Fruit fly (Drosophila melanogaster) whole organism, embryonic: Measurements from ENCODE around the gene trr.
A peak's percentile ranks its signal among the peaks of the same experiment; 100 is the strongest.

Experiments used
- CG10274 ChIP-seq: fragments of 200-800 bp; sonication (Bioruptor generic); optimal IDR thresholded peaks from 3 replicates; lab custom pipeline; 2017; ENCODE audit warnings: missing biosample characterization, mild to moderate bottlenecking, missing genetic modification characterization
- CG11504 ChIP-seq: fragments of 200-800 bp; sonication (Bioruptor generic); optimal IDR thresholded peaks from 3 replicates; lab custom pipeline; 2019; ENCODE audit warnings: missing biosample characterization, mild to moderate bottlenecking, missing genetic modification characterization, moderate library complexity
- CG11696 ChIP-seq: fragments of 200-800 bp; sonication (Bioruptor generic); IDR thresholded peaks from 2 replicates; pipeline ENCODE4 v1.3.6; 2022; ENCODE audit warnings: missing biosample characterization, missing genetic modification characterization
- CG12155 ChIP-seq: fragments of 200-800 bp; sonication (Bioruptor generic); optimal IDR thresholded peaks from 3 replicates; lab custom pipeline; 2016; ENCODE audit warnings: missing biosample characterization, missing genetic modification characterization
- CG12659 ChIP-seq: fragments of 200-800 bp; sonication (Bioruptor generic); optimal IDR thresholded peaks from 3 replicates; lab custom pipeline; 2017; ENCODE audit warnings: mild to moderate bottlenecking, missing biosample characterization, missing genetic modification reagents, missing genetic modification characterization
- CG12769 ChIP-seq: fragments of 200-800 bp; sonication (Bioruptor generic); optimal IDR thresholded peaks from 2 replicates; lab custom pipeline; 2019; ENCODE audit warnings: missing biosample characterization, mild to moderate bottlenecking, missing genetic modification characterization, moderate library complexity
- CG13123 ChIP-seq: fragments of 200-800 bp; sonication (Bioruptor generic); optimal IDR thresholded peaks from 2 replicates; lab custom pipeline; 2016; ENCODE audit warnings: missing biosample characterization, missing genetic modification characterization
- CG14441 ChIP-seq: fragments of 200-800 bp; sonication (Bioruptor generic); IDR thresholded peaks from 2 replicates; pipeline ENCODE4 v1.3.6; 2022; ENCODE audit warnings: missing biosample characterization, missing genetic modification characterization
- CG14860 ChIP-seq: fragments of 200-800 bp; sonication (Bioruptor generic); IDR thresholded peaks from 3 replicates; pipeline ENCODE4 v1.3.6; 2022; ENCODE audit warnings: missing biosample characterization, missing genetic modification characterization; ENCODE audit not compliant: partially characterized antibody
- CG15011 ChIP-seq: fragments of 200-800 bp; sonication (Bioruptor generic); optimal IDR thresholded peaks from 3 replicates; lab custom pipeline; 2018; ENCODE audit warnings: missing biosample characterization, mild to moderate bottlenecking, missing genetic modification characterization
- CG15696 ChIP-seq: fragments of 200-800 bp; sonication (Bioruptor generic); optimal IDR thresholded peaks from 2 replicates; lab custom pipeline; 2019; ENCODE audit warnings: missing biosample characterization, mild to moderate bottlenecking, missing genetic modification characterization, moderate library complexity
- CG17361 ChIP-seq: fragments of 200-800 bp; sonication (Bioruptor generic); IDR thresholded peaks from 3 replicates; pipeline ENCODE4 v1.3.6; 2022; ENCODE audit warnings: missing biosample characterization, missing genetic modification characterization
- CG2202 ChIP-seq: fragments of 200-800 bp; sonication (Bioruptor generic); optimal IDR thresholded peaks from 2 replicates; lab custom pipeline; 2018; ENCODE audit warnings: missing biosample characterization, mild to moderate bottlenecking, missing genetic modification characterization
- CG33557 ChIP-seq: fragments of 200-800 bp; sonication (Bioruptor generic); optimal IDR thresholded peaks from 2 replicates; lab custom pipeline; 2019; ENCODE audit warnings: missing biosample characterization, mild to moderate bottlenecking, missing genetic modification characterization, moderate library complexity
- CG42726 ChIP-seq: fragments of 200-800 bp; sonication (Bioruptor generic); IDR thresholded peaks from 2 replicates; pipeline ENCODE4 v1.3.6; 2022; ENCODE audit warnings: missing biosample characterization, missing genetic modification characterization; ENCODE audit not compliant: partially characterized antibody
- CG7357 ChIP-seq: fragments of 200-800 bp; sonication (Bioruptor generic); IDR thresholded peaks from 3 replicates; pipeline ENCODE4 v1.3.6; 2022; ENCODE audit warnings: missing biosample characterization, missing genetic modification characterization
- CG8944 ChIP-seq: fragments of 200-800 bp; sonication (Bioruptor generic); optimal IDR thresholded peaks from 3 replicates; lab custom pipeline; 2016; ENCODE audit warnings: missing biosample characterization, missing genetic modification characterization
- D19B ChIP-seq: fragments of 200-800 bp; sonication (Bioruptor generic); optimal IDR thresholded peaks from 2 replicates; lab custom pipeline; 2017; ENCODE audit warnings: missing biosample characterization, mild to moderate bottlenecking, missing genetic modification characterization
- Dbx ChIP-seq: fragments of 200-800 bp; sonication (Bioruptor generic); IDR thresholded peaks from 3 replicates; pipeline ENCODE4 v1.3.6; 2022; ENCODE audit warnings: missing biosample characterization, missing genetic modification characterization
- Drgx ChIP-seq: fragments of 200-800 bp; sonication (Bioruptor generic); IDR thresholded peaks from 2 replicates; pipeline ENCODE4 v1.3.6; 2022; ENCODE audit warnings: missing biosample characterization, missing genetic modification characterization
- ERR ChIP-seq: fragments of 200-800 bp; sonication (Bioruptor generic); optimal IDR thresholded peaks from 2 replicates; lab custom pipeline; 2016; ENCODE audit warnings: missing biosample characterization, missing genetic modification characterization
- Hand ChIP-seq: fragments of 200-800 bp; sonication (Bioruptor generic); optimal IDR thresholded peaks from 2 replicates; lab custom pipeline; 2017; ENCODE audit warnings: mild to moderate bottlenecking, missing biosample characterization, missing genetic modification reagents, missing genetic modification characterization
- MESR4 ChIP-seq: fragments of 200-800 bp; sonication (Bioruptor generic); optimal IDR thresholded peaks from 2 replicates; lab custom pipeline; 2018; ENCODE audit warnings: missing biosample characterization, mild to moderate bottlenecking, missing genetic modification characterization, moderate library complexity
- Max ChIP-seq: fragments of 200-800 bp; sonication (Bioruptor generic); optimal IDR thresholded peaks from 2 replicates; lab custom pipeline; 2016; ENCODE audit warnings: missing biosample characterization, mild to moderate bottlenecking, missing genetic modification characterization
- NC2β ChIP-seq: fragments of 200-800 bp; sonication (Bioruptor generic); optimal IDR thresholded peaks from 2 replicates; lab custom pipeline; 2016; ENCODE audit warnings: missing biosample characterization, missing genetic modification characterization
- Poxn ChIP-seq: fragments of 200-800 bp; sonication (Bioruptor generic); IDR thresholded peaks from 2 replicates; pipeline ENCODE4 v1.3.6; 2022; ENCODE audit warnings: missing biosample characterization, missing genetic modification characterization
- Sin3A ChIP-seq: fragments of >200 bp; optimal IDR thresholded peaks from 2 replicates; lab custom pipeline; 2018
- Taf1 ChIP-seq: fragments of 200-800 bp; sonication (Bioruptor generic); IDR thresholded peaks from 2 replicates; pipeline ENCODE4 v1.3.6; 2022; ENCODE audit warnings: missing biosample characterization, missing genetic modification characterization
- ara ChIP-seq: fragments of 200-800 bp; sonication (Bioruptor generic); IDR thresholded peaks from 2 replicates; pipeline ENCODE4 v1.3.6; 2022; ENCODE audit warnings: missing biosample characterization, missing genetic modification characterization
- btn ChIP-seq: fragments of 200-800 bp; sonication (Bioruptor generic); optimal IDR thresholded peaks from 2 replicates; lab custom pipeline; 2016; ENCODE audit warnings: missing biosample characterization, missing genetic modification characterization
- crol ChIP-seq: fragments of 200-800 bp; sonication (Bioruptor generic); IDR thresholded peaks from 2 replicates; pipeline ENCODE4 v1.3.6; 2022; ENCODE audit warnings: missing biosample characterization, missing genetic modification characterization
- crp ChIP-seq, 2 experiments: fragments of 200-800 bp; sonication (Bioruptor generic); optimal IDR thresholded peaks; 2 replicates in 1 of 2; 3 replicates in 1 of 2; lab custom pipeline; 2017; ENCODE audit warnings: missing biosample characterization in 2 of 2, missing genetic modification characterization in 2 of 2, mild to moderate bottlenecking in 1 of 2, moderate library complexity in 1 of 2
- fru ChIP-seq: fragments of >200 bp; optimal IDR thresholded peaks from 2 replicates; lab custom pipeline; 2017
- fu2 ChIP-seq: fragments of 200-800 bp; sonication (Bioruptor generic); optimal IDR thresholded peaks from 2 replicates; lab custom pipeline; 2016; ENCODE audit warnings: missing biosample characterization, missing genetic modification characterization
- gsb ChIP-seq: fragments of 200-800 bp; sonication (Bioruptor generic); IDR thresholded peaks from 2 replicates; pipeline ENCODE4 v1.3.6; 2022; ENCODE audit warnings: missing biosample characterization, missing genetic modification characterization
- hb ChIP-seq: fragments of 200-800 bp; sonication (Bioruptor generic); IDR thresholded peaks from 3 replicates; pipeline ENCODE4 v1.3.6; 2022; ENCODE audit warnings: missing biosample characterization, missing genetic modification characterization; ENCODE audit not compliant: partially characterized antibody
- kah ChIP-seq: fragments of 200-800 bp; sonication (Bioruptor generic); optimal IDR thresholded peaks from 2 replicates; lab custom pipeline; 2018; ENCODE audit warnings: missing biosample characterization, mild to moderate bottlenecking, missing genetic modification characterization
- kni ChIP-seq: fragments of 200-800 bp; sonication (Bioruptor generic); optimal IDR thresholded peaks from 3 replicates; lab custom pipeline; 2017; ENCODE audit warnings: mild to moderate bottlenecking, missing biosample characterization, missing genetic modification reagents, missing genetic modification characterization
- knrl ChIP-seq: fragments of 200-800 bp; sonication (Bioruptor generic); IDR thresholded peaks from 3 replicates; pipeline ENCODE4 v1.3.6; 2022; ENCODE audit warnings: missing biosample characterization, missing genetic modification characterization; ENCODE audit not compliant: partially characterized antibody
- lov ChIP-seq, 2 experiments: fragments of 200-800 bp in 1 of 2; fragments of >200 bp in 1 of 2; sonication (Bioruptor generic) in 1 of 2; IDR thresholded peaks in 1 of 2; optimal IDR thresholded peaks in 1 of 2; 2 replicates in 1 of 2; 3 replicates in 1 of 2; pipeline versions ENCODE4 v1.3.6 to Lab custom; 2017 to 2022; ENCODE audit warnings: missing biosample characterization in 1 of 2, missing genetic modification characterization in 1 of 2
- luna ChIP-seq: fragments of 200-800 bp; sonication (Bioruptor generic); optimal IDR thresholded peaks from 2 replicates; lab custom pipeline; 2016; ENCODE audit warnings: missing biosample characterization, missing genetic modification characterization
- nerfin-2 ChIP-seq: fragments of 200-800 bp; sonication (Bioruptor generic); IDR thresholded peaks from 2 replicates; pipeline ENCODE4 v1.3.6; 2022; ENCODE audit warnings: missing biosample characterization, missing genetic modification characterization; ENCODE audit not compliant: partially characterized antibody
- sc ChIP-seq, 3 experiments: fragments of >200 bp in 2 of 3; fragments of 200-800 bp in 1 of 3; sonication (Bioruptor generic) in 1 of 3; optimal IDR thresholded peaks; 2 replicates in 2 of 3; 3 replicates in 1 of 3; lab custom pipeline; 2017; ENCODE audit warnings: mild to moderate bottlenecking in 1 of 3, missing biosample characterization in 1 of 3, missing genetic modification characterization in 1 of 3, missing genetic modification reagents in 1 of 3
- sisA ChIP-seq: fragments of 200-800 bp; sonication (Bioruptor generic); IDR thresholded peaks from 2 replicates; pipeline ENCODE4 v1.3.6; 2022; ENCODE audit warnings: missing biosample characterization, missing genetic modification characterization
- sqz ChIP-seq: fragments of 200-800 bp; sonication (Bioruptor generic); optimal IDR thresholded peaks from 3 replicates; lab custom pipeline; 2018; ENCODE audit warnings: missing biosample characterization, mild to moderate bottlenecking, missing genetic modification characterization
- tup ChIP-seq: fragments of 200-800 bp; sonication (Bioruptor generic); optimal IDR thresholded peaks from 2 replicates; lab custom pipeline; 2016; ENCODE audit warnings: missing biosample characterization, mild to moderate bottlenecking, missing genetic modification characterization, moderate library complexity
- tx ChIP-seq: fragments of 200-800 bp; sonication (Bioruptor generic); optimal IDR thresholded peaks from 2 replicates; lab custom pipeline; 2016; ENCODE audit warnings: missing biosample characterization, missing genetic modification characterization
- wek ChIP-seq: fragments of 200-800 bp; sonication (Bioruptor generic); optimal IDR thresholded peaks from 3 replicates; lab custom pipeline; 2018; ENCODE audit warnings: missing biosample characterization, mild to moderate bottlenecking, missing genetic modification characterization, moderate library complexity
- wor ChIP-seq: fragments of 200-800 bp; sonication (Bioruptor generic); IDR thresholded peaks from 2 replicates; pipeline ENCODE4 v1.3.6; 2022; ENCODE audit warnings: missing biosample characterization, missing genetic modification characterization
- zf30C ChIP-seq: fragments of 200-800 bp; sonication (Bioruptor generic); optimal IDR thresholded peaks from 3 replicates; lab custom pipeline; 2018; ENCODE audit warnings: missing biosample characterization, mild to moderate bottlenecking, missing genetic modification characterization

The trr gene

DNA sequence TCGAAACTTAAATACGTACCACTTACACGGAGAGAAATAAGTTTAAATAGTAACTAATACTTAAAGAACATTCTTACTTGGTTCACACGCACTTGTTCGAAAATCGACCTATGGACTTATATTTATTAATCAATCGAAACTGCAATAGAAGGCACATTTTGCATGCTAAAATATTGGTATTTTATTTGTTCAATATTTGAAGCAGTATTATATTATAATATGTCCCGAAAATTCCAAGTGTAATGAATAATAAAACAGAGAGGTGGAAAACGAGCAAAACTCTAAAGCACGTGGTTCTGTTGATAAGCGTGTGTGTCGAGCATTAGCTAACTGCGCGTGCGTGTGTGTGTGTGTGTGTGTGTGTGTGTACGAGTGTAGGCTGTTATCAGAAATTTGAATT lies 39.8 kb downstream of the trr start (continued):
- TF ChIP-seq Hand (peak; percentile 92), ara (peak; percentile 56; the same call in 1 of the 2 replicates), fru (lab: Kevin White, UChicago) (no peak), CG13123 (peak; percentile 61), NC2β (GFP tag; lab: Kevin White, UChicago) (peak; percentile 51), kni (no peak), Max (GFP tag; lab: Kevin White, UChicago) (peak; percentile 86), Poxn (GFP tag; lab: Robert Waterston, UW) (peak; percentile 66; the same call in 1 of the 2 replicates), sqz (peak; percentile 43), lov (optimal IDR thresholded peaks at IDR 0.05; lab: Kevin White, UChicago) (no peak), lov (GFP tag; IDR thresholded peaks at IDR 0.05; lab: Robert Waterston, UW) (no peak), sc (optimal IDR thresholded peaks at IDR 0.05; lab: Kevin White, UChicago) (no peak), sc (GFP tag; optimal IDR thresholded peaks at IDR 0.05; lab: Kevin White, UChicago) (peak; percentile 40), gsb (peak; percentile 44; the same call in 1 of the 2 replicates), crol (GFP tag; lab: Robert Waterston, UW) (no peak; the same call in 1 of the 2 replicates), luna (GFP tag; lab: Kevin White, UChicago) (no peak), wek (GFP tag; lab: Kevin White, UChicago) (peak; percentile 61), crp (GFP tag; optimal IDR thresholded peaks at IDR 0.05; lab: Kevin White, UChicago) (peak in 1 of 2 experiments; percentile 20), Dbx (peak; percentile 85), CG12155 (GFP tag; lab: Kevin White, UChicago) (peak; percentile 87), Drgx (GFP tag; lab: Robert Waterston, UW) (no peak), knrl (GFP tag; lab: Robert Waterston, UW) (no peak), nerfin-2 (GFP tag; lab: Robert Waterston, UW) (no peak), fu2 (GFP tag; lab: Kevin White, UChicago) (peak; percentile 57), tx (GFP tag; lab: Kevin White, UChicago) (peak; percentile 73), tup (peak; percentile 70), ERR (GFP tag; lab: Kevin White, UChicago) (peak; percentile 73), CG2202 (peak; percentile 45), CG15011 (GFP tag; lab: Kevin White, UChicago) (peak; percentile 82), CG12659 (peak; percentile 90), Taf1 (GFP tag; lab: Robert Waterston, UW) (peak; percentile 58), kah (GFP tag; lab: Kevin White, UChicago) (peak; percentile 48), CG8944 (peak; percentile 43), CG33557 (GFP tag; lab: Kevin White, UChicago) (peak; percentile 49), sisA (peak; percentile 64), CG11504 (tag; lab: Kevin White, UChicago) (peak; percentile 89), CG15696 (tag; lab: Kevin White, UChicago) (peak; percentile 75), CG14441 (GFP tag; lab: Robert Waterston, UW) (peak; percentile 63), CG11696 (GFP tag; lab: Robert Waterston, UW) (peak; percentile 30; the same call in 1 of the 2 replicates), wor (GFP tag; lab: Robert Waterston, UW) (peak; percentile 43), MESR4 (GFP tag; lab: Kevin White, UChicago) (peak; percentile 37), CG42726 (GFP tag; lab: Robert Waterston, UW) (no peak), btn (GFP tag; lab: Kevin White, UChicago) (no peak), D19B (GFP tag; lab: Kevin White, UChicago) (peak; percentile 85), hb (GFP tag; lab: Robert Waterston, UW) (no peak), CG12769 (peak; percentile 95), zf30C (GFP tag; lab: Kevin White, UChicago) (peak; percentile 85), CG14860 (GFP tag; lab: Robert Waterston, UW) (no peak), CG17361 (GFP tag; lab: Robert Waterston, UW) (peak; percentile 82), CG7357 (GFP tag; lab: Robert Waterston, UW) (peak; percentile 65; the same call in 2 of the 3 replicates), CG10274 (GFP tag; lab: Kevin White, UChicago) (peak; percentile 72), Sin3A (no peak)
